Fruit fly (Drosophila melanogaster): ENCODE measurements around the gene CG4477.

DNA sequence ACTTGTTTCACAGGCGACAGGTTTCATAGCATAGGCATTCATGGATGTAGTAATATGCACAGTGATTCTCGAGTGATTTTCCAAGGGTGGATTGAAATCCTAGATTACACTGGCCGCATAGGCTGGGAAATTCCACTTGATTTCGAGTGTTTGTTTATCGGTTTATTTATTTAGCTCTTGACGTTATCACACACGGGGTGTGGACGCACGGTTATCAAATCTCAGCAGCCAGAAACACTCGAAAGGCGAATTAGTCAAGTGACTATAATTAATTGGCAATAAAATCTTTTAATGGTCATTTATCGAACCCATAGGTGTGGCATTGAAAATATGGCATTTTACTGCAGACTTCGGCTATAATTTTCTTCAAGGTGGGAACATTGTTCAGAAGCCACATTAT, 40.4 kb upstream of the CG4477 start:
- TF ChIP-seq B-H2 (GFP tag; optimal IDR thresholded peaks at IDR 0.05) (no peak), CG18619 (GFP tag; optimal IDR thresholded peaks at IDR 0.05) (no peak), CG4854 (GFP tag; optimal IDR thresholded peaks at IDR 0.05) (no peak), CG6683 (GFP tag; optimal IDR thresholded peaks at IDR 0.05) (no peak), amos (GFP tag; IDR thresholded peaks at IDR 0.05; ENCODE audit: partially characterized antibody) (no peak), CG7987 (GFP tag; optimal IDR thresholded peaks at IDR 0.05) (no peak), peb (GFP tag; IDR thresholded peaks at IDR 0.05) (no peak)

All from whole organism, embryonic.